Worm (Caenorhabditis elegans): ENCODE data around the gene ipla-3.

- TF ChIP-seq him-1 (tag; optimal IDR thresholded peaks at IDR 0.05) (no peak), W03F9.2 (tag; optimal IDR thresholded peaks at IDR 0.05) (no peak), dao-5 (tag; optimal IDR thresholded peaks at IDR 0.05) (no peak)
Observed at ce11 chrV:20763192-20763591, 34.1 kb upstream of the ipla-3 start.
